Fruit fly (Drosophila melanogaster) whole organism, embryonic: Measurements from ENCODE around the gene beta4GalT7.

Source experiments
- Ada2b ChIP-seq: fragments of 200-800 bp; sonication (Bioruptor generic); IDR thresholded peaks from 2 replicates; pipeline ENCODE4 v1.3.6; 2022; ENCODE audit warnings: missing biosample characterization, missing genetic modification characterization
- CG10147 ChIP-seq: fragments of 200-800 bp; sonication (Bioruptor generic); optimal IDR thresholded peaks from 2 replicates; lab custom pipeline; 2019; ENCODE audit warnings: missing biosample characterization, mild to moderate bottlenecking, missing genetic modification characterization, moderate library complexity
- CG10979 ChIP-seq: fragments of 200-800 bp; sonication (Bioruptor generic); optimal IDR thresholded peaks from 2 replicates; lab custom pipeline; 2018; ENCODE audit warnings: missing biosample characterization, mild to moderate bottlenecking, missing genetic modification characterization, moderate library complexity
- CG14441 ChIP-seq: fragments of 200-800 bp; sonication (Bioruptor generic); IDR thresholded peaks from 2 replicates; pipeline ENCODE4 v1.3.6; 2022; ENCODE audit warnings: missing biosample characterization, missing genetic modification characterization
- CG14710 ChIP-seq: fragments of 200-800 bp; sonication (Bioruptor generic); optimal IDR thresholded peaks from 3 replicates; lab custom pipeline; 2019; ENCODE audit warnings: missing biosample characterization, mild to moderate bottlenecking, missing genetic modification characterization, moderate library complexity
- CG1529 ChIP-seq: fragments of 200-800 bp; sonication (Bioruptor generic); optimal IDR thresholded peaks from 3 replicates; lab custom pipeline; 2018; ENCODE audit warnings: missing biosample characterization, missing genetic modification characterization
- CG15601 ChIP-seq: fragments of 200-800 bp; sonication (Bioruptor generic); optimal IDR thresholded peaks from 3 replicates; lab custom pipeline; 2019; ENCODE audit warnings: missing biosample characterization, mild to moderate bottlenecking, missing genetic modification characterization, moderate library complexity
- CG18599 ChIP-seq: fragments of 200-800 bp; sonication (Bioruptor generic); optimal IDR thresholded peaks from 3 replicates; lab custom pipeline; 2017; ENCODE audit warnings: missing biosample characterization, missing genetic modification characterization, mild to moderate bottlenecking, moderate library complexity, missing genetic modification reagents
- CG2678 ChIP-seq: fragments of 200-800 bp; sonication (Bioruptor generic); optimal IDR thresholded peaks from 3 replicates; lab custom pipeline; 2019; ENCODE audit warnings: missing biosample characterization, mild to moderate bottlenecking, missing genetic modification characterization, moderate library complexity
- CG3163 ChIP-seq: fragments of 200-800 bp; sonication (Bioruptor generic); optimal IDR thresholded peaks from 3 replicates; lab custom pipeline; 2016; ENCODE audit warnings: missing biosample characterization, missing genetic modification characterization
- CG6254 ChIP-seq: fragments of 200-800 bp; sonication (Bioruptor generic); optimal IDR thresholded peaks from 3 replicates; lab custom pipeline; 2017; ENCODE audit warnings: mild to moderate bottlenecking, missing biosample characterization, missing genetic modification reagents, missing genetic modification characterization
- CoRest ChIP-seq: fragments of 200-800 bp; sonication (Bioruptor generic); optimal IDR thresholded peaks from 3 replicates; lab custom pipeline; 2018; ENCODE audit warnings: missing biosample characterization, mild to moderate bottlenecking, missing genetic modification characterization, moderate library complexity
- D ChIP-seq, 2 experiments: fragments of 200-800 bp in 1 of 2; fragments of >200 bp in 1 of 2; sonication (Bioruptor generic) in 1 of 2; optimal IDR thresholded peaks; 2 replicates in 1 of 2; 3 replicates in 1 of 2; lab custom pipeline; 2017; ENCODE audit warnings: mild to moderate bottlenecking in 1 of 2, missing biosample characterization in 1 of 2, missing genetic modification characterization in 1 of 2, missing genetic modification reagents in 1 of 2
- D19A ChIP-seq: fragments of 200-800 bp; optimal IDR thresholded peaks from 3 replicates; lab custom pipeline; 2019; ENCODE audit warnings: missing biosample characterization, mild to moderate bottlenecking, missing genetic modification characterization, moderate library complexity
- Drgx ChIP-seq: fragments of 200-800 bp; sonication (Bioruptor generic); IDR thresholded peaks from 2 replicates; pipeline ENCODE4 v1.3.6; 2022; ENCODE audit warnings: missing biosample characterization, missing genetic modification characterization
- HLH3B ChIP-seq: fragments of 200-800 bp; sonication (Bioruptor generic); IDR thresholded peaks from 2 replicates; pipeline ENCODE4 v1.3.6; 2022; ENCODE audit warnings: missing biosample characterization, missing genetic modification characterization
- Hr3 ChIP-seq: fragments of 200-800 bp; sonication (Bioruptor generic); optimal IDR thresholded peaks from 3 replicates; lab custom pipeline; 2016; ENCODE audit warnings: missing biosample characterization, missing genetic modification characterization
- Nf-YB ChIP-seq: fragments of 200-800 bp; sonication (Bioruptor generic); optimal IDR thresholded peaks from 3 replicates; lab custom pipeline; 2019; ENCODE audit warnings: missing biosample characterization, mild to moderate bottlenecking, missing genetic modification characterization, moderate library complexity
- Oaz ChIP-seq: fragments of 200-800 bp; sonication (Bioruptor generic); IDR thresholded peaks from 2 replicates; pipeline ENCODE4 v1.3.6; 2022; ENCODE audit warnings: missing biosample characterization, missing genetic modification characterization
- Sin3A ChIP-seq: fragments of >200 bp; optimal IDR thresholded peaks from 2 replicates; lab custom pipeline; 2018
- ap ChIP-seq: fragments of 200-800 bp; sonication (Bioruptor generic); IDR thresholded peaks from 2 replicates; pipeline ENCODE4 v1.3.6; 2022; ENCODE audit warnings: missing biosample characterization, missing genetic modification characterization
- ash1 ChIP-seq: fragments of 200-800 bp; sonication (Bioruptor generic); optimal IDR thresholded peaks from 2 replicates; lab custom pipeline; 2018; ENCODE audit warnings: missing biosample characterization, mild to moderate bottlenecking, missing genetic modification characterization
- bbx ChIP-seq: fragments of 200-800 bp; sonication (Bioruptor generic); IDR thresholded peaks from 2 replicates; pipeline ENCODE4 v1.3.6; 2022; ENCODE audit warnings: missing biosample characterization, missing genetic modification characterization; ENCODE audit not compliant: partially characterized antibody
- bsh ChIP-seq, 2 experiments: fragments of 200-800 bp; sonication (Bioruptor generic); optimal IDR thresholded peaks; 2 replicates each; lab custom pipeline; 2017 to 2018; ENCODE audit warnings: mild to moderate bottlenecking in 2 of 2, missing biosample characterization in 2 of 2, missing genetic modification characterization in 2 of 2, moderate library complexity in 1 of 2
- dmrt11E ChIP-seq: fragments of 200-800 bp; sonication (Bioruptor generic); optimal IDR thresholded peaks from 3 replicates; lab custom pipeline; 2018; ENCODE audit warnings: missing biosample characterization, mild to moderate bottlenecking, missing genetic modification characterization, moderate library complexity
- dysf ChIP-seq: fragments of 200-800 bp; sonication (Bioruptor generic); IDR thresholded peaks from 3 replicates; pipeline ENCODE4 v1.3.6; 2022; ENCODE audit warnings: missing biosample characterization, missing genetic modification characterization
- esg ChIP-seq: fragments of 200-800 bp; sonication (Bioruptor generic); conservative IDR thresholded peaks from 2 replicates; pipeline ENCODE4 v1.3.6; 2022; ENCODE audit warnings: missing biosample characterization, missing genetic modification characterization
- hkb ChIP-seq, 2 experiments: fragments of 200-800 bp in 1 of 2; fragments of >200 bp in 1 of 2; sonication (Bioruptor generic) in 1 of 2; IDR thresholded peaks in 1 of 2; optimal IDR thresholded peaks in 1 of 2; 2 replicates each; pipeline versions ENCODE4 v1.3.6 to Lab custom; 2017 to 2022; ENCODE audit warnings: missing biosample characterization in 1 of 2, missing genetic modification characterization in 1 of 2
- lola ChIP-seq, 3 experiments: fragments of >200 bp in 2 of 3; fragments of 200-800 bp in 1 of 3; sonication (Bioruptor generic) in 1 of 3; optimal IDR thresholded peaks; 2 replicates each; lab custom pipeline; 2017 to 2019; ENCODE audit warnings: missing biosample characterization in 3 of 3, missing genetic modification characterization in 3 of 3, mild to moderate bottlenecking in 1 of 3, moderate library complexity in 1 of 3
- nau ChIP-seq: fragments of 200-800 bp; sonication (Bioruptor generic); optimal IDR thresholded peaks from 3 replicates; lab custom pipeline; 2017; ENCODE audit warnings: missing biosample characterization, mild to moderate bottlenecking, missing genetic modification characterization, missing genetic modification reagents
- nmo ChIP-seq: fragments of 200-800 bp; sonication (Bioruptor generic); optimal IDR thresholded peaks from 2 replicates; lab custom pipeline; 2018; ENCODE audit warnings: missing biosample characterization, mild to moderate bottlenecking, missing genetic modification characterization, moderate library complexity
- nom ChIP-seq: fragments of 200-800 bp; sonication (Bioruptor generic); optimal IDR thresholded peaks from 2 replicates; lab custom pipeline; 2017; ENCODE audit warnings: missing biosample characterization, missing genetic modification characterization, mild to moderate bottlenecking, moderate library complexity, missing genetic modification reagents
- peb ChIP-seq: fragments of 200-800 bp; sonication (Bioruptor generic); IDR thresholded peaks from 2 replicates; pipeline ENCODE4 v1.3.6; 2022; ENCODE audit warnings: missing biosample characterization, missing genetic modification characterization
- pfk ChIP-seq: fragments of 200-800 bp; sonication (Bioruptor generic); optimal IDR thresholded peaks from 2 replicates; lab custom pipeline; 2018; ENCODE audit warnings: missing biosample characterization, mild to moderate bottlenecking, missing genetic modification characterization, moderate library complexity
- pho ChIP-seq: fragments of 200-800 bp; sonication (Bioruptor generic); optimal IDR thresholded peaks from 2 replicates; lab custom pipeline; 2016; ENCODE audit warnings: missing biosample characterization, missing genetic modification characterization
- phol ChIP-seq: fragments of 200-800 bp; sonication (Bioruptor generic); optimal IDR thresholded peaks from 3 replicates; lab custom pipeline; 2018; ENCODE audit warnings: missing biosample characterization, mild to moderate bottlenecking, missing genetic modification characterization, moderate library complexity
- pum ChIP-seq: fragments of 200-800 bp; sonication (Bioruptor generic); optimal IDR thresholded peaks from 2 replicates; lab custom pipeline; 2016; ENCODE audit warnings: missing biosample characterization, missing genetic modification characterization
- sens ChIP-seq: fragments of 200-800 bp; sonication (Bioruptor generic); peaks from one replicate; lab custom pipeline; 2016; ENCODE audit warnings: missing biosample characterization, missing genetic modification characterization
- slbo ChIP-seq: fragments of 200-800 bp; sonication (Bioruptor generic); IDR thresholded peaks from 2 replicates; pipeline ENCODE4 v1.3.6; 2022; ENCODE audit warnings: missing biosample characterization, missing genetic modification characterization
- ssp ChIP-seq: fragments of 200-800 bp; sonication (Bioruptor generic); IDR thresholded peaks from 2 replicates; pipeline ENCODE4 v1.3.6; 2022; ENCODE audit warnings: missing biosample characterization, missing genetic modification characterization
- wdn ChIP-seq: fragments of 200-800 bp; sonication (Bioruptor generic); IDR thresholded peaks from 2 replicates; pipeline ENCODE4 v1.3.6; 2022; ENCODE audit warnings: missing biosample characterization, missing genetic modification characterization

beta4GalT7 gene

DNA sequence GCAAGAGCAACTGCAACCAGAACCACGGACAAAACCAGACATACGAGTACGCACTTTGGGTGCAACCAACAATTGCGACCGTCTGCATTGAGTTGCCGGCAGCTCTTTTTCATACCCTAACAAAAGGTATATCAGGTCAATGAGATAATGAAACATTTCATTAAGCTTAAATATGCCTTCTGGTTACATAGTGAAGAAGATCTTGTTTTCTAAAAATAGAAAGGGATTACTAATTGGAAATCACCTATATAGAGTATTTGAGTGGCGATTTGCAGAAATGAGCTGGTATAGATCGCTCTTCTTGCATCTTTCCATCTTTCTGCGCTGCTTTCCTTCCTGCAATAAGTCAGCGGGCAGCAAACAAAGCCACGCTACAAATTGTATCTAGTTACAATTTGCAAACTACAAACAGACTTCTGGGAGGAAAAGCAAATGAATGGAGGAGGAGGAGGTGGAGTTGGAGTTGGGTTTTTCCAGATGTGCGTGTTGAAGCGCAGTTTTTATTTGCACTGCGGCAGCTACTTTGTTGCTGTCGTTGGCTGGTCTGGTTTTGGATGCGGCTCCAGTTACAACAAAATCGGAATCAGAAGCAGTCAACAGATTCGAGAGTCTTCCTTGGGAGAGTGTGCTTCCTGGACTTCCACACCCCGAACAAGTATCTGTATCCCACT lies 48.2 kb upstream of the beta4GalT7 start:
- TF ChIP-seq lola (GFP tag; optimal IDR thresholded peaks at IDR 0.05; lab: Kevin White, UChicago) (no peak), CG10979 (tag; lab: Kevin White, UChicago) (peak; percentile 13), Drgx (GFP tag; lab: Robert Waterston, UW) (peak; percentile 91), D19A (tag; lab: Kevin White, UChicago) (peak; percentile 36), CG3163 (GFP tag; lab: Kevin White, UChicago) (no peak), nmo (GFP tag; lab: Kevin White, UChicago) (peak; percentile 10), nom (GFP tag; lab: Kevin White, UChicago) (peak; percentile 73), ap (GFP tag; lab: Robert Waterston, UW) (no peak), bsh (GFP tag; optimal IDR thresholded peaks at IDR 0.05; lab: Kevin White, UChicago) (peak in 1 of 2 experiments; percentile 92)

DNA sequence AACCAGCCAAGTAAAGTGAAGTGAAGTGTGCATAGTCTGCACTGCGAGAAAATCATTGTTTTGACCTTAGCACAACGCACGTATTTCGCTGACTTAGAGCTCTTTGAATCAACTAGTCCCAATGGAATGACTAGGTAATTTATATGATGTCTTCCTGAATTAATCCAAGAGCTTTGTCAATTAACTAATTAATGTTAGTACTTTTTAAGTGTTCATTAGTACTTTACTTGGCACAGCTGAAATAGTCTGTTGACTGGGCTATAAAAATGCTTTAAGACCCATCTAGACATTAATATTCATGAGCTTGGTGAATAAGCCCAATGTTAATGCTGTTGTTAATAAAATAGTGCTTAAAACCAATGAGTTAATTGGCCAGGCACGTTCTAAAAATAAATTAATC lies 46.9 kb upstream of the beta4GalT7 start:
- TF ChIP-seq wdn (GFP tag; lab: Robert Waterston, UW) (no peak), sens (GFP tag; lab: Kevin White, UChicago) (peak; percentile 42)

DNA sequence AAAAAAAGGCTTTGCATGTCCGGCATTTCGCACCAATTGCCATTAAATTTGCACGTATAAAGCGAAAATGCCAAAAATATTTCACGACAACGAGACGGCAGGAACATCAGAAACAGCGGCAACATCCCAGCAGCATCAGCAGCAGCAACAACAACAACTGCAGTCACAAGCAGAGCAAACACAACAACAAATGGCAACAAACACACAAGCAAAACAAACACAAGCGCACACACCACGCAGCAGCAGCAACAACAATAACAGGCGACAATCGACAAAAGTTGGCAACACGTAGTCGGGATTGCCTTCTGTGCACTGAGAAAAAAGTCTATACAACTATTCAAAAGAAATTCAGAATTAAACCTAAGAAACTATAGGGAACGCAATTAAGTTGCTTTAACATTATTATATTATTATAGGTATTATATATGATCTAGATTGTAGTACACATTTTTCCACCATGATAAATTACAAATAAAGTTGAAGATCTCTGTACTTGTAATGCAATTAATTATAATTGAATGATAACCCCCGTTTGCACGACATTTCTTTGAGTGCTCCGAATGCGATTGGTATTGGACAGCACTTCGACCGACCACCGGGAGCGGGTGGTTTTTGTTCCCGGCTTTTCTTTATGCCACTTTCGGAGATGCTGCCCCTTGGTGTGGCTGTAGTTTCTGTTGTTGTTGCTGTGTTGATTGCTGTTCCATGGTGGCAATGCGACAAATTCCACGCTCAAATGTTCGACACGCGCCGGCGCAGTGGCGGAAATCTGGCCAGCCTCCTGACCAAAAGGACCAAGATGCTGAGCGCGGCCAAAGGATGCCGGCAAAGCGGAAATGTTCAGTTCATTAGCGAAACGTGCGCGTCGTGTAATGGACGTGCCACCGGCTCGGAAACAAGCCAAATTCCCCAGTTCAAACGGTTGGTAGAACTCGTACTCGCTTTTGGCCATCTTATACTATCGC lies 39.2 kb upstream of the beta4GalT7 start, which contains the start of gene tnc:
TSS of gene tnc (plus strand) at position 848 of the 965 bp plus-strand sequence.
- TF ChIP-seq peb: no peak
- peak; percentile 55; the same call in 2 of the 3 replicates for TF ChIP-seq dysf (GFP tag; lab: Robert Waterston, UW)
- peak; percentile 5 for TF ChIP-seq dmrt11E
- no peak for TF ChIP-seq pho (GFP tag; lab: Kevin White, UChicago)
- TF ChIP-seq phol (tag; lab: Kevin White, UChicago): peak; percentile 60
- TF ChIP-seq CG14441 (GFP tag; lab: Robert Waterston, UW): 0 out of 2 replicates have a peak, but pooled peaks have one; percentile 18
- no peak for TF ChIP-seq bbx
- peak; percentile 85 for TF ChIP-seq CG18599
- TF ChIP-seq Nf-YB: peak; percentile 11
- TF ChIP-seq CG10147 (GFP tag; lab: Kevin White, UChicago): peak; percentile 31
- 0 out of 2 replicates have a peak, but pooled peaks have one; percentile 18 for TF ChIP-seq Oaz
- TF ChIP-seq CG2678 (tag; lab: Kevin White, UChicago): peak; percentile 85
- no peak for TF ChIP-seq pfk (GFP tag; lab: Kevin White, UChicago)
- peak; percentile 56 for TF ChIP-seq CG10979 (tag; lab: Kevin White, UChicago)
- peak; percentile 73 for TF ChIP-seq CoRest (tag; lab: Kevin White, UChicago)
- 0 out of 2 replicates have a peak, but pooled peaks have one; percentile 31 for TF ChIP-seq HLH3B (GFP tag; lab: Robert Waterston, UW)
- TF ChIP-seq hkb (optimal IDR thresholded peaks at IDR 0.05; lab: Kevin White, UChicago): no peak
- peak; percentile 18; the same call in 1 of the 2 replicates for TF ChIP-seq hkb (GFP tag; IDR thresholded peaks at IDR 0.05; lab: Robert Waterston, UW)
- TF ChIP-seq nau (GFP tag; lab: Kevin White, UChicago): peak; percentile 42
- TF ChIP-seq Ada2b (GFP tag; lab: Robert Waterston, UW): peak; percentile 11; the same call in 1 of the 2 replicates
- peak; percentile 31 for TF ChIP-seq CG1529 (GFP tag; lab: Kevin White, UChicago)
- no peak for TF ChIP-seq D (optimal IDR thresholded peaks at IDR 0.05; lab: Kevin White, UChicago)
- peak; percentile 37 for TF ChIP-seq D (GFP tag; optimal IDR thresholded peaks at IDR 0.05; lab: Kevin White, UChicago)
- TF ChIP-seq ssp (GFP tag; lab: Robert Waterston, UW): peak; percentile 40; the same call in 1 of the 2 replicates
- peak; percentile 53 for TF ChIP-seq slbo (GFP tag; lab: Robert Waterston, UW)
- peak; percentile 24 for TF ChIP-seq CG14710
- TF ChIP-seq Hr3: peak; percentile 44
- TF ChIP-seq esg (GFP tag; lab: Robert Waterston, UW): peak; percentile 56
- peak; percentile 8 for TF ChIP-seq CG6254 (GFP tag; lab: Kevin White, UChicago)
- TF ChIP-seq ash1 (GFP tag; lab: Kevin White, UChicago): no peak
- no peak for TF ChIP-seq pum (GFP tag; lab: Kevin White, UChicago)
- TF ChIP-seq Sin3A (lab: Kevin White, UChicago): no peak
- peak; percentile 27 for TF ChIP-seq CG15601
